Worm (Caenorhabditis elegans) whole organism, late embryonic: ENCODE results near the gene srw-29.
A peak's percentile ranks its signal among the peaks of the same experiment; 100 is the strongest.

Experiments used
- C08G9.2 ChIP-seq: sonication (generic microtip); optimal IDR thresholded peaks from 2 replicates; lab custom pipeline; 2016; ENCODE audit warnings: mild to moderate bottlenecking, missing genetic modification characterization, moderate library complexity, missing compliant biosample characterization
- C38D4.7 ChIP-seq: fragments of 200-800 bp; sonication (Bioruptor generic); optimal IDR thresholded peaks from 2 replicates; lab custom pipeline; 2018; ENCODE audit warnings: mild to moderate bottlenecking, missing genetic modification characterization, moderate library complexity, missing compliant biosample characterization
- F13H6.1 ChIP-seq: sonication (generic microtip); optimal IDR thresholded peaks from 2 replicates; lab custom pipeline; 2016; ENCODE audit warnings: missing genetic modification characterization, missing compliant biosample characterization
- K02D7.2 ChIP-seq: sonication (generic microtip); optimal IDR thresholded peaks from 2 replicates; lab custom pipeline; 2017; ENCODE audit warnings: mild to moderate bottlenecking, missing genetic modification characterization, missing compliant biosample characterization
- T23F11.4 ChIP-seq: fragments of 200-800 bp; sonication (Bioruptor generic); optimal IDR thresholded peaks from 2 replicates; lab custom pipeline; 2018; ENCODE audit warnings: mild to moderate bottlenecking, missing genetic modification characterization, missing compliant biosample characterization
- Y22D7AL.16 ChIP-seq: sonication (generic microtip); optimal IDR thresholded peaks from 2 replicates; lab custom pipeline; 2016; ENCODE audit warnings: missing genetic modification characterization, missing compliant biosample characterization
- ama-1 ChIP-seq: fragments of 150-350 bp; optimal IDR thresholded peaks from 2 replicates; lab custom pipeline; 2014
- ceh-18 ChIP-seq: sonication (generic microtip); optimal IDR thresholded peaks from 2 replicates; lab custom pipeline; 2016; ENCODE audit warnings: missing genetic modification characterization, missing compliant biosample characterization
- ceh-19 ChIP-seq: fragments of 200-800 bp; sonication (Bioruptor generic); optimal IDR thresholded peaks from 2 replicates; lab custom pipeline; 2018; ENCODE audit warnings: mild to moderate bottlenecking, missing genetic modification characterization, missing compliant biosample characterization
- ceh-22 ChIP-seq: sonication (generic microtip); optimal IDR thresholded peaks from 2 replicates; lab custom pipeline; 2017; ENCODE audit warnings: missing biosample characterization, missing genetic modification characterization
- ceh-24 ChIP-seq: sonication (generic microtip); optimal IDR thresholded peaks from 2 replicates; lab custom pipeline; 2016; ENCODE audit warnings: mild to moderate bottlenecking, missing genetic modification characterization, missing compliant biosample characterization
- ceh-30 ChIP-seq: fragments of 150-350 bp; optimal IDR thresholded peaks from 2 replicates; lab custom pipeline; 2014; ENCODE audit warnings: missing biosample characterization, missing genetic modification characterization
- ceh-34 ChIP-seq: sonication (generic microtip); optimal IDR thresholded peaks from 2 replicates; lab custom pipeline; 2016; ENCODE audit warnings: mild to moderate bottlenecking, missing genetic modification characterization, missing compliant biosample characterization
- ceh-48 ChIP-seq: sonication (generic microtip); optimal IDR thresholded peaks from 2 replicates; lab custom pipeline; 2016; ENCODE audit warnings: missing genetic modification characterization, inconsistent platforms, missing compliant biosample characterization
- ceh-6 ChIP-seq: fragments of 200-800 bp; sonication (Bioruptor generic); optimal IDR thresholded peaks from 2 replicates; lab custom pipeline; 2018; ENCODE audit warnings: mild to moderate bottlenecking, missing genetic modification characterization, missing compliant biosample characterization
- ceh-9 ChIP-seq: sonication (generic microtip); optimal IDR thresholded peaks from 2 replicates; lab custom pipeline; 2016; ENCODE audit warnings: mild to moderate bottlenecking, missing genetic modification characterization, inconsistent platforms, missing compliant biosample characterization
- dmd-4 ChIP-seq: sonication (generic microtip); optimal IDR thresholded peaks from 2 replicates; lab custom pipeline; 2016; ENCODE audit warnings: borderline replicate concordance, missing genetic modification characterization, missing compliant biosample characterization
- dve-1 ChIP-seq: sonication (generic microtip); optimal IDR thresholded peaks from 2 replicates; lab custom pipeline; 2017; ENCODE audit warnings: antibody characterized with exemption, mild to moderate bottlenecking, missing genetic modification characterization, missing compliant biosample characterization
- ets-4 ChIP-seq: sonication (generic microtip); optimal IDR thresholded peaks from 2 replicates; lab custom pipeline; 2016; ENCODE audit warnings: missing genetic modification characterization, missing compliant biosample characterization
- eyg-1 ChIP-seq: sonication (generic microtip); optimal IDR thresholded peaks from 2 replicates; lab custom pipeline; 2016; ENCODE audit warnings: missing genotype, missing genetic modification characterization, missing compliant biosample characterization
- fax-1 ChIP-seq: sonication (generic microtip); optimal IDR thresholded peaks from 2 replicates; lab custom pipeline; 2016; ENCODE audit warnings: missing genotype, missing genetic modification characterization, missing compliant biosample characterization
- fkh-10 ChIP-seq: fragments of 150-350 bp; optimal IDR thresholded peaks from 2 replicates; lab custom pipeline; 2014; ENCODE audit warnings: missing biosample characterization, missing genetic modification reagents, missing genetic modification characterization
- fkh-6 ChIP-seq: sonication (generic microtip); optimal IDR thresholded peaks from 2 replicates; lab custom pipeline; 2016; ENCODE audit warnings: missing genetic modification characterization, missing compliant biosample characterization
- hlh-13 ChIP-seq: fragments of 200-800 bp; sonication (Bioruptor generic); optimal IDR thresholded peaks from 2 replicates; lab custom pipeline; 2018; ENCODE audit warnings: mild to moderate bottlenecking, missing genetic modification characterization, missing compliant biosample characterization
- hlh-30 ChIP-seq: sonication (generic microtip); optimal IDR thresholded peaks from 2 replicates; lab custom pipeline; 2017; ENCODE audit warnings: antibody characterized with exemption, missing genetic modification characterization, missing compliant biosample characterization; ENCODE audit not compliant: insufficient read depth
- hlh-8 ChIP-seq: sonication (generic microtip); optimal IDR thresholded peaks from 2 replicates; lab custom pipeline; 2016; ENCODE audit warnings: missing genotype, missing genetic modification characterization, missing compliant biosample characterization
- lin-11 ChIP-seq: fragments of 200-800 bp; sonication (Bioruptor generic); optimal IDR thresholded peaks from 2 replicates; lab custom pipeline; 2018; ENCODE audit warnings: mild to moderate bottlenecking, missing genetic modification characterization, missing compliant biosample characterization
- madf-2 ChIP-seq: sonication (generic microtip); optimal IDR thresholded peaks from 2 replicates; lab custom pipeline; 2017; ENCODE audit warnings: missing genetic modification characterization, missing compliant biosample characterization
- nhr-11 ChIP-seq: fragments of 150-350 bp; optimal IDR thresholded peaks from 2 replicates; lab custom pipeline; 2014; ENCODE audit warnings: missing biosample characterization, missing genetic modification characterization
- nhr-232 ChIP-seq: sonication (generic microtip); optimal IDR thresholded peaks from 2 replicates; lab custom pipeline; 2016; ENCODE audit warnings: missing genetic modification characterization, missing compliant biosample characterization
- pat-9 ChIP-seq: fragments of 200-800 bp; sonication (Bioruptor generic); optimal IDR thresholded peaks from 2 replicates; lab custom pipeline; 2018; ENCODE audit warnings: mild to moderate bottlenecking, missing genetic modification characterization, moderate library complexity, missing compliant biosample characterization
- pha-4 ChIP-seq: fragments of 150-350 bp; optimal IDR thresholded peaks from 2 replicates; lab custom pipeline; 2018; ENCODE audit warnings: missing biosample characterization, missing genetic modification reagents, missing genetic modification characterization
- ref-2 ChIP-seq: sonication (generic microtip); optimal IDR thresholded peaks from 2 replicates; lab custom pipeline; 2016; ENCODE audit warnings: missing genetic modification characterization, missing compliant biosample characterization
- rnt-1 ChIP-seq: sonication (generic microtip); optimal IDR thresholded peaks from 2 replicates; lab custom pipeline; 2016; ENCODE audit warnings: missing genetic modification characterization, missing compliant biosample characterization
- sdc-2 ChIP-seq: sonication (generic microtip); optimal IDR thresholded peaks from 2 replicates; lab custom pipeline; 2016; ENCODE audit warnings: missing genotype, missing genetic modification characterization, missing compliant biosample characterization
- syd-9 ChIP-seq: sonication (generic microtip); optimal IDR thresholded peaks from 2 replicates; lab custom pipeline; 2016; ENCODE audit warnings: mild to moderate bottlenecking, missing genetic modification characterization, moderate library complexity, missing compliant biosample characterization
- tbx-2 ChIP-seq: sonication (generic microtip); optimal IDR thresholded peaks from 2 replicates; lab custom pipeline; 2016; ENCODE audit warnings: missing genetic modification characterization, missing compliant biosample characterization
- tbx-7 ChIP-seq: sonication (generic microtip); optimal IDR thresholded peaks from 2 replicates; lab custom pipeline; 2016; ENCODE audit warnings: missing genotype, missing genetic modification characterization, missing compliant biosample characterization
- unc-3 ChIP-seq, 2 experiments: fragments of 200-800 bp in 1 of 2; sonication (Bioruptor generic) in 1 of 2; sonication (generic microtip) in 1 of 2; conservative IDR thresholded peaks in 1 of 2; optimal IDR thresholded peaks in 1 of 2; 2 replicates each; pipeline versions ENCODE4 v1.3.6 to Lab custom; 2016 to 2022; ENCODE audit warnings: missing compliant biosample characterization in 2 of 2, missing genetic modification characterization in 2 of 2, missing genetic modification reagents in 1 of 2
- unc-42 ChIP-seq: sonication (generic microtip); optimal IDR thresholded peaks from 2 replicates; lab custom pipeline; 2016; ENCODE audit warnings: missing genotype, missing genetic modification characterization, missing compliant biosample characterization
- unc-55 ChIP-seq: sonication (generic microtip); optimal IDR thresholded peaks from 2 replicates; lab custom pipeline; 2017; ENCODE audit warnings: missing biosample characterization, missing genetic modification reagents, missing genetic modification characterization
- ztf-16 ChIP-seq: sonication (generic microtip); optimal IDR thresholded peaks from 2 replicates; lab custom pipeline; 2017; ENCODE audit warnings: missing genetic modification characterization, missing compliant biosample characterization

srw-29 gene

ce11 chrV:16410521-16410920 is 13.8 kb downstream of the srw-29 start, which contains the start of gene srh-145:
Gene srh-145 (plus strand): TSS chrV:16410713.
- TF ChIP-seq C38D4.7 (no peak), ceh-9 (tag; lab: Kevin White, UChicago) (no peak), nhr-232 (tag; lab: Kevin White, UChicago) (no peak), tbx-2 (tag; lab: Kevin White, UChicago) (no peak), ceh-19 (GFP tag; lab: Kevin White, UChicago) (no peak), ztf-16 (tag; lab: Kevin White, UChicago) (no peak), ceh-30 (tag; lab: Kevin White, UChicago) (no peak), ceh-48 (tag; lab: Kevin White, UChicago) (no peak), F13H6.1 (no peak), K02D7.2 (tag; lab: Kevin White, UChicago) (no peak), hlh-13 (no peak), ceh-6 (GFP tag; lab: Kevin White, UChicago) (no peak), nhr-11 (no peak), ref-2 (no peak)

ce11 chrV:16407663-16408062 is 16.7 kb downstream of the srw-29 start, which contains the start of gene F26D2.3:
Gene F26D2.3 (plus strand): TSS chrV:16407963.
- TF ChIP-seq unc-42, result no peak
- no peak for TF ChIP-seq ceh-22 (tag; lab: Kevin White, UChicago)
- no peak for TF ChIP-seq nhr-11

- TF ChIP-seq ets-4, result no peak
- TF ChIP-seq T23F11.4 (GFP tag; lab: Kevin White, UChicago), result no peak
- no peak for TF ChIP-seq fkh-10 (GFP tag; lab: Kevin White, UChicago)
Measured at ce11 chrV:16406357-16406756, 18.0 kb downstream of the srw-29 start.

- TF ChIP-seq ets-4 (no peak), ref-2 (no peak), hlh-8 (tag; lab: Kevin White, UChicago) (no peak), ceh-30 (tag; lab: Kevin White, UChicago) (no peak), ceh-18 (tag; lab: Kevin White, UChicago) (no peak), ceh-22 (tag; lab: Kevin White, UChicago) (no peak), dmd-4 (tag; lab: Kevin White, UChicago) (no peak), dve-1 (tag; lab: Kevin White, UChicago) (no peak)
Measured at ce11 chrV:16405366-16405765, 19.0 kb downstream of the srw-29 start.

ce11 chrV:16403974-16404373 is 20.4 kb downstream of the srw-29 start, which contains the start of gene syp-1:
Gene syp-1 (plus strand): TSS chrV:16404274.
- TF ChIP-seq syd-9, result no peak
- TF ChIP-seq ets-4, result no peak
- no peak for TF ChIP-seq ceh-24 (tag; lab: Kevin White, UChicago)
- no peak for TF ChIP-seq unc-42
- TF ChIP-seq hlh-30, result no peak
- no peak for TF ChIP-seq unc-55 (GFP tag; lab: Kevin White, UChicago)
- TF ChIP-seq unc-3 (GFP tag; conservative IDR thresholded peaks at IDR 0.05; lab: Robert Waterston, UW), result no peak
- TF ChIP-seq unc-3 (tag; optimal IDR thresholded peaks at IDR 0.05; lab: Kevin White, UChicago), result no peak
- TF ChIP-seq ceh-34 (tag; lab: Kevin White, UChicago), result no peak
- no peak for TF ChIP-seq ceh-18 (tag; lab: Kevin White, UChicago)
- TF ChIP-seq fkh-10 (GFP tag; lab: Kevin White, UChicago), result no peak

- TF ChIP-seq C38D4.7 (no peak), ceh-18 (tag; lab: Kevin White, UChicago) (no peak), ets-4 (peak; percentile 92), lin-11 (tag; lab: Kevin White, UChicago) (no peak), rnt-1 (tag; lab: Kevin White, UChicago) (peak; percentile 77), eyg-1 (tag; lab: Kevin White, UChicago) (no peak), ama-1 (lab: Kevin White, UChicago) (no peak), tbx-7 (tag; lab: Kevin White, UChicago) (peak; percentile 88), ceh-19 (GFP tag; lab: Kevin White, UChicago) (no peak), syd-9 (no peak), pat-9 (no peak), fkh-6 (tag; lab: Kevin White, UChicago) (no peak), pha-4 (no peak), madf-2 (tag; lab: Kevin White, UChicago) (no peak), nhr-11 (no peak), C08G9.2 (tag; lab: Kevin White, UChicago) (peak; percentile 96), unc-3 (GFP tag; conservative IDR thresholded peaks at IDR 0.05; lab: Robert Waterston, UW) (no peak), unc-3 (tag; optimal IDR thresholded peaks at IDR 0.05; lab: Kevin White, UChicago) (no peak), sdc-2 (tag; lab: Kevin White, UChicago) (no peak), Y22D7AL.16 (no peak), ceh-48 (tag; lab: Kevin White, UChicago) (no peak), K02D7.2 (tag; lab: Kevin White, UChicago) (no peak), fax-1 (tag; lab: Kevin White, UChicago) (peak; percentile 51)
Measured at ce11 chrV:16401519-16401918, 22.8 kb downstream of the srw-29 start, which contains the start of gene F13A7.14. Gene F13A7.14 (plus strand): TSS chrV:16401891.
